Fruit fly (Drosophila melanogaster) whole organism, embryonic: ENCODE measurements around the gene CG5068.

ENCODE experiments used
- CG10147 ChIP-seq: fragments of 200-800 bp; sonication (Bioruptor generic); optimal IDR thresholded peaks from 2 replicates; lab custom pipeline; 2019; ENCODE audit warnings: missing biosample characterization, mild to moderate bottlenecking, missing genetic modification characterization, moderate library complexity
- CG10267 ChIP-seq: fragments of 200-800 bp; sonication (Bioruptor generic); optimal IDR thresholded peaks from 2 replicates; lab custom pipeline; 2018; ENCODE audit warnings: missing biosample characterization, mild to moderate bottlenecking, missing genetic modification characterization, moderate library complexity
- CG10274 ChIP-seq: fragments of 200-800 bp; sonication (Bioruptor generic); optimal IDR thresholded peaks from 3 replicates; lab custom pipeline; 2017; ENCODE audit warnings: missing biosample characterization, mild to moderate bottlenecking, missing genetic modification characterization
- CG11247 ChIP-seq: fragments of 200-800 bp; sonication (Bioruptor generic); IDR thresholded peaks from 2 replicates; pipeline ENCODE4 v1.3.6; 2022; ENCODE audit warnings: missing biosample characterization, missing genetic modification characterization
- CG11398 ChIP-seq: fragments of 200-800 bp; sonication (Bioruptor generic); optimal IDR thresholded peaks from 2 replicates; lab custom pipeline; 2016; ENCODE audit warnings: missing biosample characterization, missing genetic modification characterization
- CG12769 ChIP-seq: fragments of 200-800 bp; sonication (Bioruptor generic); optimal IDR thresholded peaks from 2 replicates; lab custom pipeline; 2019; ENCODE audit warnings: missing biosample characterization, mild to moderate bottlenecking, missing genetic modification characterization, moderate library complexity
- CG15073 ChIP-seq: fragments of 200-800 bp; sonication (Bioruptor generic); optimal IDR thresholded peaks from 2 replicates; lab custom pipeline; 2016; ENCODE audit warnings: missing biosample characterization, missing genetic modification characterization
- CG15269 ChIP-seq: fragments of 200-800 bp; sonication (Bioruptor generic); optimal IDR thresholded peaks from 2 replicates; lab custom pipeline; 2018; ENCODE audit warnings: missing biosample characterization, mild to moderate bottlenecking, missing genetic modification characterization, moderate library complexity
- CG15696 ChIP-seq: fragments of 200-800 bp; sonication (Bioruptor generic); optimal IDR thresholded peaks from 2 replicates; lab custom pipeline; 2019; ENCODE audit warnings: missing biosample characterization, mild to moderate bottlenecking, missing genetic modification characterization, moderate library complexity
- CG1647 ChIP-seq: fragments of 200-800 bp; sonication (Bioruptor generic); optimal IDR thresholded peaks from 3 replicates; lab custom pipeline; 2016; ENCODE audit warnings: missing biosample characterization, missing genetic modification characterization
- CG17385 ChIP-seq: fragments of 200-800 bp; sonication (Bioruptor generic); optimal IDR thresholded peaks from 3 replicates; lab custom pipeline; 2018; ENCODE audit warnings: missing biosample characterization, mild to moderate bottlenecking, missing genetic modification characterization
- CG18599 ChIP-seq: fragments of 200-800 bp; sonication (Bioruptor generic); optimal IDR thresholded peaks from 3 replicates; lab custom pipeline; 2017; ENCODE audit warnings: missing biosample characterization, missing genetic modification characterization, mild to moderate bottlenecking, moderate library complexity, missing genetic modification reagents
- CG18764 ChIP-seq: fragments of 200-800 bp; sonication (Bioruptor generic); optimal IDR thresholded peaks from 3 replicates; lab custom pipeline; 2016; ENCODE audit warnings: missing biosample characterization, missing genetic modification characterization
- CG30431 ChIP-seq: fragments of 200-800 bp; sonication (Bioruptor generic); optimal IDR thresholded peaks from 2 replicates; lab custom pipeline; 2017; ENCODE audit warnings: missing biosample characterization, missing genetic modification characterization
- CG33213 ChIP-seq: fragments of 200-800 bp; sonication (Bioruptor generic); optimal IDR thresholded peaks from 3 replicates; lab custom pipeline; 2016; ENCODE audit warnings: missing biosample characterization, missing genetic modification characterization
- CG34422 ChIP-seq: fragments of 200-800 bp; sonication (Bioruptor generic); IDR thresholded peaks from 3 replicates; pipeline ENCODE4 v1.3.6; 2022; ENCODE audit warnings: missing biosample characterization, missing genetic modification characterization
- CG4424 ChIP-seq: fragments of 200-800 bp; sonication (Bioruptor generic); optimal IDR thresholded peaks from 3 replicates; lab custom pipeline; 2016; ENCODE audit warnings: missing biosample characterization, missing genetic modification characterization
- CG5245 ChIP-seq: fragments of 200-800 bp; sonication (Bioruptor generic); optimal IDR thresholded peaks from 3 replicates; lab custom pipeline; 2016; ENCODE audit warnings: missing biosample characterization, missing genetic modification characterization
- D ChIP-seq, 2 experiments: fragments of 200-800 bp in 1 of 2; fragments of >200 bp in 1 of 2; sonication (Bioruptor generic) in 1 of 2; optimal IDR thresholded peaks; 2 replicates in 1 of 2; 3 replicates in 1 of 2; lab custom pipeline; 2017; ENCODE audit warnings: mild to moderate bottlenecking in 1 of 2, missing biosample characterization in 1 of 2, missing genetic modification characterization in 1 of 2, missing genetic modification reagents in 1 of 2
- Dad ChIP-seq: fragments of 200-800 bp; sonication (Bioruptor generic); optimal IDR thresholded peaks from 3 replicates; lab custom pipeline; 2016; ENCODE audit warnings: missing biosample characterization, missing genetic modification characterization
- Doc2 ChIP-seq: fragments of 200-800 bp; sonication (Bioruptor generic); IDR thresholded peaks from 2 replicates; pipeline ENCODE4 v1.3.6; 2022; ENCODE audit warnings: missing biosample characterization, missing genetic modification characterization
- Dp ChIP-seq: fragments of 200-800 bp; sonication (Bioruptor generic); optimal IDR thresholded peaks from 2 replicates; lab custom pipeline; 2018; ENCODE audit warnings: missing biosample characterization, mild to moderate bottlenecking, missing genetic modification characterization, moderate library complexity
- Eip74EF ChIP-seq, 2 experiments: fragments of 200-800 bp in 1 of 2; fragments of >200 bp in 1 of 2; sonication (Bioruptor generic) in 1 of 2; optimal IDR thresholded peaks; 2 replicates each; lab custom pipeline; 2017 to 2019; ENCODE audit warnings: missing biosample characterization in 2 of 2, missing genetic modification characterization in 2 of 2, mild to moderate bottlenecking in 1 of 2, moderate library complexity in 1 of 2
- GATAe ChIP-seq: fragments of 200-800 bp; sonication (Bioruptor generic); conservative IDR thresholded peaks from 2 replicates; pipeline ENCODE4 v1.3.6; 2022; ENCODE audit warnings: missing biosample characterization, missing genetic modification characterization
- Hsf ChIP-seq: fragments of 200-800 bp; sonication (Bioruptor generic); optimal IDR thresholded peaks from 3 replicates; lab custom pipeline; 2016; ENCODE audit warnings: missing biosample characterization, missing genetic modification characterization
- MTF-1 ChIP-seq: fragments of 200-800 bp; sonication (Bioruptor generic); optimal IDR thresholded peaks from 2 replicates; lab custom pipeline; 2018; ENCODE audit warnings: missing biosample characterization, mild to moderate bottlenecking, missing genetic modification characterization, borderline replicate concordance
- Myb ChIP-seq: fragments of 200-800 bp; sonication (Bioruptor generic); optimal IDR thresholded peaks from 2 replicates; lab custom pipeline; 2016; ENCODE audit warnings: missing biosample characterization, missing genetic modification characterization
- Nf-YB ChIP-seq: fragments of 200-800 bp; sonication (Bioruptor generic); optimal IDR thresholded peaks from 3 replicates; lab custom pipeline; 2019; ENCODE audit warnings: missing biosample characterization, mild to moderate bottlenecking, missing genetic modification characterization, moderate library complexity
- Nf-YC ChIP-seq: fragments of 200-800 bp; optimal IDR thresholded peaks from 3 replicates; lab custom pipeline; 2019; ENCODE audit warnings: missing biosample characterization, mild to moderate bottlenecking, missing genetic modification characterization, moderate library complexity
- Sox102F ChIP-seq: fragments of 200-800 bp; sonication (Bioruptor generic); optimal IDR thresholded peaks from 2 replicates; lab custom pipeline; 2018; ENCODE audit warnings: missing biosample characterization, mild to moderate bottlenecking, missing genetic modification characterization, moderate library complexity
- Sry-δ ChIP-seq: fragments of 200-800 bp; sonication (Bioruptor generic); optimal IDR thresholded peaks from 2 replicates; lab custom pipeline; 2016; ENCODE audit warnings: missing biosample characterization, missing genetic modification characterization
- ac ChIP-seq: fragments of 200-800 bp; sonication (Bioruptor generic); optimal IDR thresholded peaks from 3 replicates; lab custom pipeline; 2017; ENCODE audit warnings: missing biosample characterization, mild to moderate bottlenecking, missing genetic modification characterization
- ap ChIP-seq: fragments of 200-800 bp; sonication (Bioruptor generic); IDR thresholded peaks from 2 replicates; pipeline ENCODE4 v1.3.6; 2022; ENCODE audit warnings: missing biosample characterization, missing genetic modification characterization
- bbx ChIP-seq: fragments of 200-800 bp; sonication (Bioruptor generic); IDR thresholded peaks from 2 replicates; pipeline ENCODE4 v1.3.6; 2022; ENCODE audit warnings: missing biosample characterization, missing genetic modification characterization; ENCODE audit not compliant: partially characterized antibody
- bowl ChIP-seq: fragments of 200-800 bp; sonication (Bioruptor generic); IDR thresholded peaks from 2 replicates; pipeline ENCODE4 v1.3.6; 2022; ENCODE audit warnings: missing biosample characterization, missing genetic modification characterization
- dan ChIP-seq: fragments of 200-800 bp; sonication (Bioruptor generic); IDR thresholded peaks from 2 replicates; pipeline ENCODE4 v1.3.6; 2022; ENCODE audit warnings: missing biosample characterization, missing genetic modification characterization
- disco-r ChIP-seq: fragments of 200-800 bp; sonication (Bioruptor generic); optimal IDR thresholded peaks from 2 replicates; lab custom pipeline; 2016; ENCODE audit warnings: missing biosample characterization, missing genetic modification characterization
- en ChIP-seq: fragments of 200-800 bp; sonication (Bioruptor generic); optimal IDR thresholded peaks from 2 replicates; lab custom pipeline; 2016; ENCODE audit warnings: missing biosample characterization, missing genetic modification characterization
- fu2 ChIP-seq: fragments of 200-800 bp; sonication (Bioruptor generic); optimal IDR thresholded peaks from 2 replicates; lab custom pipeline; 2016; ENCODE audit warnings: missing biosample characterization, missing genetic modification characterization
- gsb-n ChIP-seq: fragments of 200-800 bp; sonication (Bioruptor generic); optimal IDR thresholded peaks from 3 replicates; lab custom pipeline; 2018; ENCODE audit warnings: missing biosample characterization, mild to moderate bottlenecking, missing genetic modification characterization
- hth ChIP-seq: fragments of >200 bp; optimal IDR thresholded peaks from 2 replicates; lab custom pipeline; 2017; ENCODE audit warnings: inconsistent platforms
- org-1 ChIP-seq: fragments of 200-800 bp; sonication (Bioruptor generic); optimal IDR thresholded peaks from 2 replicates; lab custom pipeline; 2017; ENCODE audit warnings: missing biosample characterization, missing genetic modification characterization
- sima ChIP-seq: fragments of 200-800 bp; sonication (Bioruptor generic); optimal IDR thresholded peaks from 2 replicates; lab custom pipeline; 2016; ENCODE audit warnings: missing biosample characterization, missing genetic modification characterization
- sob ChIP-seq: fragments of 200-800 bp; sonication (Bioruptor generic); IDR thresholded peaks from 2 replicates; pipeline ENCODE4 v1.3.6; 2022; ENCODE audit warnings: missing biosample characterization, missing genetic modification characterization
- tio ChIP-seq: fragments of 200-800 bp; sonication (Bioruptor generic); optimal IDR thresholded peaks from 2 replicates; lab custom pipeline; 2017; ENCODE audit warnings: missing biosample characterization, missing genetic modification characterization, inconsistent platforms
- ttk ChIP-seq: fragments of 200-800 bp; sonication (Bioruptor generic); IDR thresholded peaks from 2 replicates; pipeline ENCODE4 v2.1.2; 2022; ENCODE audit warnings: missing biosample characterization, missing genetic modification characterization
- wor ChIP-seq: fragments of 200-800 bp; sonication (Bioruptor generic); IDR thresholded peaks from 2 replicates; pipeline ENCODE4 v1.3.6; 2022; ENCODE audit warnings: missing biosample characterization, missing genetic modification characterization
- zen2 ChIP-seq: fragments of 200-800 bp; sonication (Bioruptor generic); IDR thresholded peaks from 3 replicates; pipeline ENCODE4 v1.3.6; 2022; ENCODE audit warnings: missing biosample characterization, missing genetic modification characterization; ENCODE audit not compliant: partially characterized antibody

Gene CG5068

dm6 chr3L:9011485-9012389 lies 25.2 kb downstream of the CG5068 start (continued):
- TF ChIP-seq Eip74EF (GFP tag; optimal IDR thresholded peaks at IDR 0.05; lab: Kevin White, UChicago) (no peak), hth (lab: Kevin White, UChicago) (peak; percentile 48), CG33213 (GFP tag; lab: Kevin White, UChicago) (peak; percentile 73), Dp (GFP tag; lab: Kevin White, UChicago) (no peak), CG15073 (GFP tag; lab: Kevin White, UChicago) (no peak), Doc2 (peak; percentile 21; the same call in 1 of the 2 replicates), tio (GFP tag; lab: Kevin White, UChicago) (no peak), ap (GFP tag; lab: Robert Waterston, UW) (peak; percentile 63), bbx (GFP tag; lab: Robert Waterston, UW) (no peak), CG34422 (peak; percentile 65; the same call in 1 of the 3 replicates), Myb (GFP tag; lab: Kevin White, UChicago) (peak; percentile 46), CG18599 (GFP tag; lab: Kevin White, UChicago) (peak; percentile 47), zen2 (GFP tag; lab: Robert Waterston, UW) (no peak), Sry-δ (GFP tag; lab: Kevin White, UChicago) (peak; percentile 38), wor (GFP tag; lab: Robert Waterston, UW) (peak; percentile 67), CG11247 (peak; percentile 71), D (optimal IDR thresholded peaks at IDR 0.05; lab: Kevin White, UChicago) (peak; percentile 33), D (GFP tag; optimal IDR thresholded peaks at IDR 0.05; lab: Kevin White, UChicago) (peak; percentile 84), sima (GFP tag; lab: Kevin White, UChicago) (no peak), ttk (peak; percentile 75), CG5245 (GFP tag; lab: Kevin White, UChicago) (peak; percentile 67), Hsf (peak; percentile 68), sob (peak; percentile 69), Nf-YC (no peak), CG1647 (GFP tag; lab: Kevin White, UChicago) (peak; percentile 21), en (GFP tag; lab: Kevin White, UChicago) (peak; percentile 78), CG17385 (peak; percentile 36), MTF-1 (GFP tag; lab: Kevin White, UChicago) (peak; percentile 44), CG4424 (GFP tag; lab: Kevin White, UChicago) (peak; percentile 84), org-1 (GFP tag; lab: Kevin White, UChicago) (peak; percentile 75), CG12769 (tag; lab: Kevin White, UChicago) (peak; percentile 40), GATAe (GFP tag; lab: Robert Waterston, UW) (no peak), Dad (peak; percentile 45), CG10147 (GFP tag; lab: Kevin White, UChicago) (no peak), Nf-YB (peak; percentile 39), CG15269 (tag; lab: Kevin White, UChicago) (no peak), fu2 (GFP tag; lab: Kevin White, UChicago) (peak; percentile 3), CG30431 (GFP tag; lab: Kevin White, UChicago) (peak; percentile 71), gsb-n (tag; lab: Kevin White, UChicago) (peak; percentile 74), CG10274 (GFP tag; lab: Kevin White, UChicago) (peak; percentile 13), Sox102F (GFP tag; lab: Kevin White, UChicago) (peak; percentile 62), CG15696 (peak; percentile 97), dan (peak; percentile 91), CG10267 (tag; lab: Kevin White, UChicago) (peak; percentile 84), CG11398 (GFP tag; lab: Kevin White, UChicago) (peak; percentile 16), disco-r (peak; percentile 34), bowl (GFP tag; lab: Robert Waterston, UW) (peak; percentile 38; the same call in 1 of the 2 replicates), ac (GFP tag; lab: Kevin White, UChicago) (peak; percentile 89), CG18764 (GFP tag; lab: Kevin White, UChicago) (peak; percentile 65)
